Worm (Caenorhabditis elegans) whole organism, midembryonic: ENCODE data around the gene K08D12.3.

Source experiments
- T22C8.4 ChIP-seq: fragments of 200-800 bp; sonication (Bioruptor generic); IDR thresholded peaks from 2 replicates; pipeline ENCODE4 v1.3.6; 2022; ENCODE audit warnings: missing genetic modification characterization, missing compliant biosample characterization
- cog-1 ChIP-seq: sonication (generic microtip); optimal IDR thresholded peaks from 2 replicates; lab custom pipeline; 2016; ENCODE audit warnings: missing genetic modification characterization, missing compliant biosample characterization
- flt-1 ChIP-seq: fragments of 200-800 bp; sonication (Bioruptor generic); IDR thresholded peaks from 2 replicates; pipeline ENCODE4 v1.3.6; 2022; ENCODE audit warnings: missing genetic modification characterization, missing compliant biosample characterization
- klf-2 ChIP-seq: fragments of 200-800 bp; sonication (Bioruptor generic); conservative IDR thresholded peaks from 2 replicates; pipeline ENCODE4 v1.3.6; 2022; ENCODE audit warnings: missing genetic modification reagents, missing genetic modification characterization, missing compliant biosample characterization
- med-1 ChIP-seq: sonication (generic microtip); optimal IDR thresholded peaks from 2 replicates; lab custom pipeline; 2017; ENCODE audit warnings: missing genetic modification characterization, mild to moderate bottlenecking, missing compliant biosample characterization, antibody characterized with exemption, missing genetic modification reagents; ENCODE audit not compliant: insufficient read depth
- ref-1 ChIP-seq: fragments of 200-800 bp; sonication (Bioruptor generic); conservative IDR thresholded peaks from 2 replicates; pipeline ENCODE4 v1.3.6; 2022; ENCODE audit warnings: missing genetic modification reagents, missing genetic modification characterization, missing compliant biosample characterization
- tab-1 ChIP-seq: fragments of 200-800 bp; sonication (Bioruptor generic); IDR thresholded peaks from 2 replicates; pipeline ENCODE4 v1.3.6; 2022; ENCODE audit warnings: missing genetic modification characterization, missing compliant biosample characterization
- ztf-23 ChIP-seq: fragments of 200-800 bp; sonication (Bioruptor generic); IDR thresholded peaks from 2 replicates; pipeline ENCODE4 v1.3.6; 2022; ENCODE audit warnings: missing genetic modification reagents, missing genetic modification characterization, missing compliant biosample characterization
- ztf-29 ChIP-seq: fragments of 200-800 bp; sonication (Bioruptor generic); IDR thresholded peaks from 2 replicates; pipeline ENCODE4 v1.3.6; 2022; ENCODE audit warnings: missing genetic modification reagents, missing genetic modification characterization, missing compliant biosample characterization

Gene K08D12.3

DNA sequence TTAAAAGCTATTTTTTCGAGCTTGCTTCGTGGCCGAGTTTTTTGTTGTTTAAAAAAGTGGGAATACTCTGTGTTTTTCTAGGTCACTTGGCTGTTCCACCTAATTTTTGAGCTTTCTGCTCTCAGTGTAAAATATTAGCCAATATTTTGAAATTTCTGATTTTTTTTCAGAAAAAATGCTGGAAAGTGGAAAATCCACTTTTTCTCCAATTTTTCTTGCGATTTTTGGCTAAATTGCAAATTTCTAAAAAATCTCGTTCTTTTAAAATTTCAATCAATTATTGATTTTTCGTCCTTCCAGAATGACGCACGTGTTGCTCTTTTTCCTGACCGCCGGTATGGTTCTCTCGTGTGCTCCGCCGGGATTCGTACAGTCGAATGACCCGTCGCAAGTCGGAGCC, 3.1 kb upstream of the K08D12.3 start, which contains the start of gene K08D12.4:
Gene K08D12.4, plus strand, starts transcription at position 301 of the 400 bp plus-strand sequence.
- TF ChIP-seq ztf-29 (no peak), flt-1 (GFP tag; lab: Robert Waterston, UW) (no peak), tab-1 (GFP tag; lab: Robert Waterston, UW) (no peak), klf-2 (no peak), ztf-23 (GFP tag; lab: Robert Waterston, UW) (no peak), T22C8.4 (GFP tag; lab: Robert Waterston, UW) (peak; percentile 42; the same call in 1 of the 2 replicates), cog-1 (no peak)

DNA sequence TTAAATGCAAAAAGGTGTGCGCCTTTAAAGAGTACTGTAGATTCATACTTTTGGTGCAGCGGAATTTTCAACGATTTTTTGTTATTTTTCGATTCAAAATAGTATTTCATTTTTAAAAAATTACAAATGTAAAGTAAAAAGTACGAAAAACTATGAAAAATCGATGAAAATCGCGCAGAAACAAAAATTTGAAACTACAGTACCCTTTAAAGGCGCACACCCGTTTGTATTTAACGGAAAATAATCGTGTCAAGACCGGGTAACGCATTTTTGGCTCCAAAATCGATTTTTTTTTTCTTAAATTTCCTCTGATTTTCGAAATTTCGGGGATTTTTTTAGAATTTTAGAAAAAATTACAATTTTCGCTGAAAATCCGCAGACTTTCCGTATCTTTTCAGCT, 2.1 kb upstream of the K08D12.3 start:
- TF ChIP-seq med-1 (no peak), T22C8.4 (GFP tag; lab: Robert Waterston, UW) (no peak), tab-1 (GFP tag; lab: Robert Waterston, UW) (no peak), ztf-29 (no peak), ref-1 (GFP tag; lab: Robert Waterston, UW) (no peak), flt-1 (GFP tag; lab: Robert Waterston, UW) (no peak), klf-2 (no peak), cog-1 (no peak), ztf-23 (GFP tag; lab: Robert Waterston, UW) (no peak)

DNA sequence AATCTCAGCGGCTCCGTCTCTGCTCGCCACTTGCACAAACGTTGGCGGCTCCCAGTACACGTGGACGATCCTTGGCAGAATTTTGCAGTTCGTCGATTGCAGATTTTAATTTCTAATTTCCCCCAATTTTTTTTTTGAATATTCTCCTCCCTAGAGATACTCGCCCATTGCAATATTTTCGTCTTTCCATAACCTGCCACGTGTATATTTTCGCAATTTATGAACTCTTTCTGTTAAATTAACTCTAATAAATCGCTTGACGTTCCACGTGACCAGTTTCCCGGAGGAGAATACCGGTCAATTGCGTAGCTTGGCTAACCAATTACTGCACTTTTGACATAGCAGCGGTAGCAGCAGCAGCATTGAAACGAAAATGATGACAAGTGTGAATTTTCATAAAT, 1.6 kb upstream of the K08D12.3 start:
- TF ChIP-seq klf-2 (no peak), ztf-23 (GFP tag; lab: Robert Waterston, UW) (no peak), tab-1 (GFP tag; lab: Robert Waterston, UW) (no peak), ztf-29 (no peak), cog-1 (no peak)

DNA sequence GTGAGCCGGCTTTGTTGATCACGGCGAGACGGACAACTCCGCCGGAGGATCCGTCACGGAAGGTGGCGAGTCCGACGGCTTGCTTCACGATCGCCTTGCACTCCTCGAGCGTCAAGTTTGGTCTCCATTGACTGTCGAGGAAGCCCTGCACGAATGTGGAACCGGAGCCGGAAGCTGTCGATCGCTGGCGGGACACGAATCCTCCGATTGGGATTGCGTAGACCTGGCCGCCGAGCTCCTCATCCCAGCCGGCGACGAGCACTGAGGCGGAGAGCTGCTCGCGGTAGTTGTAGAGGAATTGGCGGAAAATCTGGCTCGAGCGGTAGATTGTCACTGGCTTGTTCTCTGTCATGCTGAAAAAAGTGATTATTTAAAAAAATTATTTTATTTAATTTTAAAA, 1.1 kb upstream of the K08D12.3 start:
- TF ChIP-seq tab-1 (GFP tag; lab: Robert Waterston, UW) (no peak), flt-1 (GFP tag; lab: Robert Waterston, UW) (no peak), ztf-23 (GFP tag; lab: Robert Waterston, UW) (no peak), med-1 (no peak)

DNA sequence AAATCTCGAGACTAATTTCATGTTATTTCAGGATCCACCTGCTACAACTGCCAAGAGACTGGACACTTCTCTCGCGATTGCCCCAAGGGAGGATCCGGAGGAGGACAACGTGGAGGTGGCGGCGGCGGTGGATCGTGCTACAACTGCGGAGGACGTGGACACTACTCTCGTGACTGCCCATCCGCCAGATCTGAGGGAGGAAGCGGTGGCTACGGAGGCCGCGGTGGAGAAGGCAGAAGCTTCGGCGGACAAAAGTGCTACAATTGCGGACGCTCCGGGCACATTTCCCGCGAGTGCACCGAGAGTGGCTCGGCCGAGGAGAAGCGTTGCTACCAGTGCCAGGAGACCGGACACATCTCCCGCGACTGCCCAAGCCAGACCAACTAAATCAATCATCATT, 470 bp downstream of the K08D12.3 start:
- 0 out of 2 replicates have a peak, but pooled peaks have one; percentile 28 for TF ChIP-seq flt-1 (GFP tag; lab: Robert Waterston, UW)
- no peak for TF ChIP-seq cog-1

DNA sequence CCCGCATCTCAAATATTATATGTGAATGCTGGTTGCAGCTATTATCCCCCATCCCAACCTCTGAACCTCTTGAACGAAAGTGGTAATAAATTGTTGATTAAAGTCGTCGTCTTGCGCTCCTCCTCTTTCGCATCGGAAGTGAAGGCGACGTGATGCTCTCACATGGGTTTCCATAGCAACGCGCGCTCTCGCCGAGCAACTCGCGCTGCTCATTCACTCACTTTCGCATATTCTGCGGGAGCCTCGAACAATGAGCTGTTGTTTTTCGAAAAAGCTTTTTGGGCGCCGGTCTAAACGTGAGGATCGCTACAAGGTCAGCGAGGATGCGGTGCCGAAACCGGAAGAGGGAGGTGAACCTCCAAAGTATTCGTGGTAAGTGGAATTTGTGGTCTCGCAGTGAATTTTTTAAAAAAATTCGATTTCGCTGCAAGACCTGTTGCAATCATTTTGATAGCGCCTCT, 994 bp downstream of the K08D12.3 start, which contains the start of gene rpi-2:
Gene rpi-2, plus strand, starts transcription at position 234 of the 461 bp plus-strand sequence.
- no peak for TF ChIP-seq cog-1
- TF ChIP-seq klf-2, result 0 out of 2 replicates have a peak, but pooled peaks have one; percentile 26
- TF ChIP-seq flt-1 (GFP tag; lab: Robert Waterston, UW), result no peak
- TF ChIP-seq ztf-29, result no peak

DNA sequence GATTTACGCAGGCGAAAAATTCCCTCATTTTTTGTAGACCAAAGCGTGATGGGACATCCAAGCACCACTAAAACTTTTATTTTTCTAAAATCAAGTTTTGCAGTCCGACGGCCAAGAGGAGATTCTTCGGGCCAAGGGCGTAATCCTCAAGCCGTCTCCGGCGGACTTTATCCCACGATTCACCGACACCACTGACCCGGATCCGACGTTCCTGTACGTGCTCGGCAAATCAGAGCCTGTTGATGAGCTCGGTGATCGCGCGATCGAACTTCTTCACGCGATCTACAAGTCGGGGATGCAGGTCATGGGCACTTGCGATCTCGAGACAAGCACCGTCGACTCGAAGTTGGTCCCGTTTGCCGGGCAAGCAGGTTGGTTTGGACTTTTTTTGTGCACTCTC, 3.6 kb downstream of the K08D12.3 start:
- TF ChIP-seq ztf-29, result no peak
- no peak for TF ChIP-seq tab-1 (GFP tag; lab: Robert Waterston, UW)
- no peak for TF ChIP-seq T22C8.4 (GFP tag; lab: Robert Waterston, UW)
- TF ChIP-seq cog-1, result no peak
- no peak for TF ChIP-seq med-1
- TF ChIP-seq ref-1 (GFP tag; lab: Robert Waterston, UW), result no peak
- no peak for TF ChIP-seq flt-1 (GFP tag; lab: Robert Waterston, UW)
- no peak for TF ChIP-seq ztf-23 (GFP tag; lab: Robert Waterston, UW)

DNA sequence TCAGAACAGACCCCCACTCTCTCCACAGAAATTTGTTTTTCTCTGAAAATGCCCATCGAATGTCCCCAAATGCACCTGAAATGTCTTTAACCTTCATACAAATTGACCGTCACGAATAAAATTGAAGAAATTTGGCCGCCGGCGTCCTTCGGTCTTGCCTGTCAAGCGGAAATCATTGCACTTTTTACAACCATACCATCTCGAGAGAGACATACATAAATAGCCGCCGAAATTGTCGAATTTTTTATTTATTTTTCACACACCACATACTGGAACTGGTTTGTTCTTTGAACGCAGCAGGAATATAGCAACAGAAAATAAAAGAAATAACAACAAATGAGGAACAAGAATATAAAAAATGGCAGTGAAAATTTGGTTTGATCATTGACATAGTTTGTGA, 5.6 kb downstream of the K08D12.3 start:
- TF ChIP-seq ztf-23 (GFP tag; lab: Robert Waterston, UW) (no peak), tab-1 (GFP tag; lab: Robert Waterston, UW) (no peak), med-1 (no peak), cog-1 (no peak), ref-1 (GFP tag; lab: Robert Waterston, UW) (no peak), ztf-29 (no peak), klf-2 (no peak), T22C8.4 (GFP tag; lab: Robert Waterston, UW) (no peak), flt-1 (GFP tag; lab: Robert Waterston, UW) (no peak)

DNA sequence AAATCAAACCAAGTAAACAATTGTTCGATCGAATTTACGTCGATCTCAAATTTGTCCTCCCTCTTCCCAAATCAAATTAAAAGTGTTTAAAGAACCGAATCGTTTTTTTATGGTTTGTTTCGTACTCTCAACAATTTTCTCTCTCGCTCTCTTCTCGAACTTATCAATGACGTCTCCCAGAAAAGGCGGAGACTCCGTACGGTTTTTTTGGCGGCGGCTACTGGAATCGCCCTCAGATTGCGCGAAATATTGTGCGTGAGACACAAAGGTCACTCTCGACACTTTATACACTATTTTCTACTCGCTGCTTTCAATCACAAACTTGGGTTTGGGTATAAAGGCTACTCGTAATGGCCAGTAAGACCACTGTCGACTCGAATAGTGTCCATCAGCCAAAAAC, 10.4 kb downstream of the K08D12.3 start, which contains the start of gene epic-2:
Gene epic-2, plus strand, starts transcription at position 317 of the 400 bp plus-strand sequence.
- TF ChIP-seq tab-1 (GFP tag; lab: Robert Waterston, UW), result no peak
- no peak for TF ChIP-seq ztf-23 (GFP tag; lab: Robert Waterston, UW)
- no peak for TF ChIP-seq ref-1 (GFP tag; lab: Robert Waterston, UW)
- no peak for TF ChIP-seq ztf-29
- TF ChIP-seq klf-2, result no peak
- no peak for TF ChIP-seq cog-1
- TF ChIP-seq T22C8.4 (GFP tag; lab: Robert Waterston, UW), result no peak
- no peak for TF ChIP-seq med-1
- TF ChIP-seq flt-1 (GFP tag; lab: Robert Waterston, UW), result no peak

DNA sequence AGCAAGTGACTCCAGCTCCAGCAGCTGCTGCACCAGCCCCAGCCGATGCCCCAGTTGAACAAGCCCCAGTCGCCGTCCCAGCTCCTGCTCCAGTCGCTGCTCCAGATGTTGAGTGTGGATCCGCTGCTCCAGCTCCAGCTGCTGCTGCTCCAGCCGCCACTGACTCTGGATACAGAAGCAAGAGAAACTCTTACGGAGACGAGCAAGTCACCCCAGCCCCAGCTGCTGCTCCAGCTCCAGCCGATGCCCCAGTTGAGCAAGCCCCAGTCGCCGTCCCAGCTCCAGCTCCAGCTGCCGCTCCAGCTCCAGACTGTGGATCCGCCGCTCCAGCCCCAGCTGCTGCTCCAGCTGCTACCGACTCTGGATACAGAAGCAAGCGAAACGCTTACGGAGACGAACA, 11.5 kb downstream of the K08D12.3 start:
- no peak for TF ChIP-seq flt-1 (GFP tag; lab: Robert Waterston, UW)
- TF ChIP-seq klf-2, result no peak; the same call in 1 of the 2 replicates
- TF ChIP-seq ztf-23 (GFP tag; lab: Robert Waterston, UW), result no peak
- TF ChIP-seq ref-1 (GFP tag; lab: Robert Waterston, UW), result no peak
- TF ChIP-seq T22C8.4 (GFP tag; lab: Robert Waterston, UW), result no peak
- no peak for TF ChIP-seq cog-1

DNA sequence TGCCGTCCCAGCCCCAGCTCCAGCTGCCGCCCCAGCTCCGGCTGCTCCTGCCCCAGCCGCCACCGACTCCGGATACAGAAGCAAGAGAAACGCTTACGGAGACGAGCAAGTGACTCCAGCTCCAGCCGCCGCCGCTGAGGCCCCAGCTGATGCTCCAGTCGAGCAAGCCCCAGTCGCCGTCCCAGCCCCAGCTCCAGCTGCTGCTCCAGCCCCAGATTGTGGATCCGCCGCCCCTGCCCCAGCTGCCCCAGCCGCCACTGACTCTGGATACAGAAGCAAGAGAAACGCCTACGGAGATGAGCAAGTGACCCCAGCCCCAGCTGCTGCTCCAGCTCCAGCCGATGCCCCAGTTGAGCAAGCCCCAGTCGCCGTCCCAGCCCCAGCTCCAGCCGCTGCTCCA, 12.4 kb downstream of the K08D12.3 start:
- peak; percentile 54; the same call in 1 of the 2 replicates for TF ChIP-seq klf-2
- TF ChIP-seq ztf-23 (GFP tag; lab: Robert Waterston, UW), result 0 out of 2 replicates have a peak, but pooled peaks have one; percentile 32
